Fruit fly (Drosophila melanogaster): ENCODE data around the gene CG7888.
A peak's percentile ranks its signal among the peaks of the same experiment; 100 is the strongest.

CG7888 gene

DNA sequence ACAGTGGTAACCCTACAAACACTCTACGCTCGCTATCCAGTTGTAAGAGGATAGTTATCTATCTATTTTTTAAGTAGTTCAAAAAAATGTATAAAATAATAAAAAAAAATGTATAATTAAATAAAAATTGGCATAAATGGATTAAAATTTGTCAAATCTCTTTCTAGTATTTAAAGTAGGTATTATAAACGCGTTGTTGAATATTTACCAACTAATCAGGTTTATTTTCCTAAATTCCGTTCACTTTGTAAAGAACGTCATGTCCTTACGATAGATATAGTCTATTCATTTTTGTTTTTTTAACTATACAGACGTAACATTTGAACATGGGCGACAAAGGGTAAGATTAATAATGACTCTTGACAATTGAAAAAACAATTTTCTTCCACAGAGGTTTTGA is 26.6 kb upstream of the CG7888 start, which contains the start of gene CG32081:
CG32081 (plus strand) TSS at position 301 of the 400 bp plus-strand sequence.
- TF ChIP-seq Hr78 (GFP tag; optimal IDR thresholded peaks at IDR 0.05) (no peak), Abd-B (GFP tag; optimal IDR thresholded peaks at IDR 0.05) (no peak), foxo (GFP tag; optimal IDR thresholded peaks at IDR 0.05) (no peak), HLH106 (tag; optimal IDR thresholded peaks at IDR 0.05) (no peak), sage (GFP tag; optimal IDR thresholded peaks at IDR 0.05) (no peak), sv (GFP tag; optimal IDR thresholded peaks at IDR 0.05) (no peak), brk (GFP tag; optimal IDR thresholded peaks at IDR 0.05) (no peak), woc (GFP tag; optimal IDR thresholded peaks at IDR 0.05) (no peak), GATAd (GFP tag; optimal IDR thresholded peaks at IDR 0.05) (no peak), rgr (GFP tag; optimal IDR thresholded peaks at IDR 0.05) (no peak), ey (GFP tag; optimal IDR thresholded peaks at IDR 0.05) (no peak), Dif (GFP tag; optimal IDR thresholded peaks at IDR 0.05; ENCODE audit: partially characterized antibody) (no peak), Myc (optimal IDR thresholded peaks at IDR 0.05) (no peak), dl (GFP tag; optimal IDR thresholded peaks at IDR 0.05; ENCODE audit: insufficient read depth in 1 of 2, partially characterized antibody in 2 of 2) (no peak), CG32264 (GFP tag; optimal IDR thresholded peaks at IDR 0.05) (no peak), dsf (GFP tag; optimal IDR thresholded peaks at IDR 0.05; ENCODE audit: borderline replicate concordance) (no peak), N (GFP tag; optimal IDR thresholded peaks at IDR 0.05) (no peak), CG9705 (GFP tag; optimal IDR thresholded peaks at IDR 0.05) (no peak), psq (GFP tag; optimal IDR thresholded peaks at IDR 0.05) (no peak), dmrt93B (GFP tag; optimal IDR thresholded peaks at IDR 0.05) (no peak)

DNA sequence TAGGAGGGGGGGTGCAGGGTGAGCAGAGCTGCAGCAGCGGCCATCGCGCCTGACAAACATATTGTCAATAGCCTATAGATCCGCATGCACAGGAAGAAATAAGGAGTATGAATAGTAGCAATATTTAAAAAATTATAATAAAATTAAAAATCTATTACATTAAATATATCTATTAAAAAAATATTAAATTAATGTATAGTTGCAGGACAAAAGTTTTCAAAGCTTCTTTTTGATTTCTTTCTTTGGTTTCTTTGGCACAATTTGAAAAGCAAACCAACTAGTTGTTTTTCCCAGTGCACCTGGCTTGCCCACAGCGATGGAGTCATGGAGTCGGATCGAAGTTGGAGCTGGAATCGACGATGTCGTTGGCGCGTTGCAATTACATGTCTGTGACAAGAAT is 22.1 kb upstream of the CG7888 start:
- TF ChIP-seq usp (GFP tag; optimal IDR thresholded peaks at IDR 0.05) (no peak), foxo (GFP tag; optimal IDR thresholded peaks at IDR 0.05) (peak in 1 of 2 experiments; percentile 11), HLH106 (tag; optimal IDR thresholded peaks at IDR 0.05) (peak; percentile 6), Myc (optimal IDR thresholded peaks at IDR 0.05) (no peak)

DNA sequence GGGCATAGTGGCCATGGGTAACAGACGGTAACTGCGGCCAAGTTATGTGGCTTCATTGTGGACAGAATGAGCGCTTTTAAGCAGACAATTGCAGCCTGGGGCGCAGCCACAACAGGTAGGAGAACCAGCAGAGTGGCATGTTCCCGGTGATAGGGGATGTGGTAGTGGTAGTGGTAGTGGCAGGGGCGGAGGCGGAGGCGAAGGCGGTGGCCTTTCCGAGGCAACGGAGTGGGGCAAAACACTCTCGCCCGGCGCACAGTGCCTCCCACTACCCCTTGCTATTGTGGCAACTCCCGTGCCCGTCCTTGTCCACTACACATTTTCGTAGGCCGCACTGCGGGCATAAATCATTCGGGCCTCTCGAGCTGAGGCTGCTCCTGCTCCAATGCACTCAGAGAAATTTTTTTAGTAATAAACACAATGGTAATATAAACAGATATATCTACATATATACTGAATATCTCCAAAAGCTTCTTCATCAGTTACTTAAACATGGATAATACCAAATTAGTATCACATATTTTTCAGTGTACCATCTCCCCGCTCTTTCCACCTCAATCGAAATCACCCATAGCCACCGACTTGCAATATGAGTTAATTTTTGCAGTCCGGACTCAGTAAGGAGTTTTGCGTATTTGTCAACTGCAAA is 20.4 kb upstream of the CG7888 start:
- TF ChIP-seq sv (GFP tag; optimal IDR thresholded peaks at IDR 0.05) (no peak), Hr83 (GFP tag; optimal IDR thresholded peaks at IDR 0.05; ENCODE audit: poor library complexity, severe bottlenecking) (peak; percentile 20), N (GFP tag; optimal IDR thresholded peaks at IDR 0.05) (no peak), Dif (GFP tag; optimal IDR thresholded peaks at IDR 0.05; ENCODE audit: partially characterized antibody) (no peak), Sp1 (GFP tag; optimal IDR thresholded peaks at IDR 0.05) (peak; percentile 79), Vsx2 (GFP tag; optimal IDR thresholded peaks at IDR 0.05; ENCODE audit: partially characterized antibody) (no peak), tai (GFP tag; optimal IDR thresholded peaks at IDR 0.05) (no peak), woc (GFP tag; optimal IDR thresholded peaks at IDR 0.05) (peak; percentile 72), rgr (GFP tag; optimal IDR thresholded peaks at IDR 0.05) (peak; percentile 75), Jra (GFP tag; optimal IDR thresholded peaks at IDR 0.05) (peak; percentile 18), usp (GFP tag; optimal IDR thresholded peaks at IDR 0.05) (no peak), CrebA (GFP tag; optimal IDR thresholded peaks at IDR 0.05; ENCODE audit: borderline replicate concordance) (no peak), br (GFP tag; optimal IDR thresholded peaks at IDR 0.05) (peak; percentile 71), Rel (GFP tag; optimal IDR thresholded peaks at IDR 0.05) (no peak), Rel (tag; optimal IDR thresholded peaks at IDR 0.05) (peak; percentile 6), dsf (GFP tag; optimal IDR thresholded peaks at IDR 0.05; ENCODE audit: borderline replicate concordance) (no peak), CG9705 (GFP tag; optimal IDR thresholded peaks at IDR 0.05) (peak; percentile 12), HLH106 (tag; optimal IDR thresholded peaks at IDR 0.05) (peak; percentile 76), foxo (GFP tag; optimal IDR thresholded peaks at IDR 0.05) (peak in 1 of 2 experiments; percentile 72), dmrt93B (GFP tag; optimal IDR thresholded peaks at IDR 0.05) (peak; percentile 32), sage (GFP tag; optimal IDR thresholded peaks at IDR 0.05) (peak; percentile 51), h (GFP tag; optimal IDR thresholded peaks at IDR 0.05) (peak; percentile 83), OdsH (GFP tag; optimal IDR thresholded peaks at IDR 0.05) (peak; percentile 70), brk (GFP tag; optimal IDR thresholded peaks at IDR 0.05) (peak; percentile 72), fru (GFP tag; optimal IDR thresholded peaks at IDR 0.05) (peak; percentile 78), ey (GFP tag; optimal IDR thresholded peaks at IDR 0.05) (peak; percentile 57), Hnf4 (GFP tag; optimal IDR thresholded peaks at IDR 0.05) (peak; percentile 62), psq (GFP tag; optimal IDR thresholded peaks at IDR 0.05) (peak; percentile 61), Abd-B (GFP tag; optimal IDR thresholded peaks at IDR 0.05) (no peak)

Data from whole organism, wandering third instar larva.